Fruit fly (Drosophila melanogaster) whole organism, wandering third instar larva: Measurements from ENCODE around the gene CG10469.
A peak's percentile ranks its signal among the peaks of the same experiment; 100 is the strongest.

Experiments used
- Abd-B ChIP-seq: fragments of >200 bp; optimal IDR thresholded peaks from 2 replicates; lab custom pipeline; 2017; ENCODE audit warnings: missing biosample characterization, missing genetic modification characterization
- CG32264 ChIP-seq: fragments of 200-800 bp; sonication (Bioruptor generic); optimal IDR thresholded peaks from 2 replicates; lab custom pipeline; 2016; ENCODE audit warnings: missing biosample characterization, missing genetic modification characterization
- Dfd ChIP-seq: fragments of >200 bp; optimal IDR thresholded peaks from 2 replicates; lab custom pipeline; 2017; ENCODE audit warnings: missing biosample characterization, missing genetic modification characterization
- Dif ChIP-seq: fragments of 200-275, 200-300 bp; sonication (Bioruptor generic); optimal IDR thresholded peaks from 2 replicates; lab custom pipeline; 2018; ENCODE audit warnings: missing biosample characterization, missing genetic modification characterization; ENCODE audit not compliant: partially characterized antibody
- GATAd ChIP-seq: sonication (Bioruptor generic); optimal IDR thresholded peaks from 2 replicates; lab custom pipeline; 2016; ENCODE audit warnings: missing biosample characterization, missing genetic modification characterization
- HLH106 ChIP-seq: fragments of 200-800 bp; optimal IDR thresholded peaks from 3 replicates; lab custom pipeline; 2019; ENCODE audit warnings: missing biosample characterization, mild to moderate bottlenecking, missing genetic modification characterization, moderate library complexity
- Hnf4 ChIP-seq: fragments of 200-800 bp; sonication (Bioruptor generic); optimal IDR thresholded peaks from 2 replicates; lab custom pipeline; 2016; ENCODE audit warnings: missing biosample characterization, mild to moderate bottlenecking, missing genetic modification characterization
- Hr78 ChIP-seq: fragments of >200 bp; optimal IDR thresholded peaks from 2 replicates; lab custom pipeline; 2017; ENCODE audit warnings: missing biosample characterization, missing genetic modification characterization
- Hr83 ChIP-seq: fragments of 200-300 bp; sonication (Bioruptor generic); optimal IDR thresholded peaks from 2 replicates; lab custom pipeline; 2016; ENCODE audit warnings: missing biosample characterization, mild to moderate bottlenecking, missing genetic modification characterization, moderate library complexity; ENCODE audit not compliant: poor library complexity, severe bottlenecking
- Jra ChIP-seq: sonication (Bioruptor generic); optimal IDR thresholded peaks from 2 replicates; lab custom pipeline; 2016; ENCODE audit warnings: missing biosample characterization, missing genetic modification characterization
- Mio ChIP-seq: sonication (Bioruptor generic); optimal IDR thresholded peaks from 2 replicates; lab custom pipeline; 2016; ENCODE audit warnings: missing biosample characterization, missing genetic modification characterization
- Myc ChIP-seq: fragments of >200 bp; optimal IDR thresholded peaks from 2 replicates; lab custom pipeline; 2017
- N ChIP-seq: fragments of >200 bp; optimal IDR thresholded peaks from 2 replicates; lab custom pipeline; 2018; ENCODE audit warnings: missing biosample characterization, missing external identifiers, missing genetic modification characterization
- OdsH ChIP-seq: fragments of 200-800 bp; sonication (Bioruptor generic); optimal IDR thresholded peaks from 2 replicates; lab custom pipeline; 2016; ENCODE audit warnings: missing biosample characterization, mild to moderate bottlenecking, missing genetic modification characterization
- Rel ChIP-seq, 2 experiments: fragments of 200-800 bp; sonication (Bioruptor generic) in 1 of 2; optimal IDR thresholded peaks; 2 replicates in 1 of 2; 3 replicates in 1 of 2; lab custom pipeline; 2016 to 2019; ENCODE audit warnings: mild to moderate bottlenecking in 2 of 2, missing biosample characterization in 2 of 2, missing genetic modification characterization in 2 of 2, moderate library complexity in 1 of 2
- Sp1 ChIP-seq: fragments of 200-800 bp; sonication (Bioruptor generic); optimal IDR thresholded peaks from 3 replicates; lab custom pipeline; 2019; ENCODE audit warnings: missing biosample characterization, mild to moderate bottlenecking, missing genetic modification characterization, moderate library complexity
- Vsx2 ChIP-seq: fragments of 200-300, 225-300 bp; sonication (Bioruptor generic); optimal IDR thresholded peaks from 2 replicates; lab custom pipeline; 2018; ENCODE audit warnings: missing biosample characterization, missing genetic modification characterization; ENCODE audit not compliant: partially characterized antibody
- br ChIP-seq: fragments of 200-800 bp; sonication (Bioruptor generic); optimal IDR thresholded peaks from 2 replicates; lab custom pipeline; 2016; ENCODE audit warnings: missing biosample characterization, missing genetic modification characterization
- brk ChIP-seq: fragments of 200-800 bp; sonication (Bioruptor generic); optimal IDR thresholded peaks from 2 replicates; lab custom pipeline; 2016; ENCODE audit warnings: missing biosample characterization, mild to moderate bottlenecking, missing genetic modification characterization
- dl ChIP-seq, 2 experiments: fragments of 175-275, 200-275 bp in 1 of 2; fragments of 200-275 bp in 1 of 2; sonication (Bioruptor generic); optimal IDR thresholded peaks; lab custom pipeline; 2018; ENCODE audit warnings: mild to moderate bottlenecking in 2 of 2, missing biosample characterization in 2 of 2, missing genetic modification characterization in 2 of 2, moderate library complexity in 2 of 2; ENCODE audit not compliant: partially characterized antibody in 2 of 2, insufficient read depth in 1 of 2
- dmrt93B ChIP-seq: fragments of 200-800 bp; sonication (Bioruptor generic); optimal IDR thresholded peaks from 2 replicates; lab custom pipeline; 2018; ENCODE audit warnings: missing biosample characterization, mild to moderate bottlenecking, missing genetic modification characterization
- dsf ChIP-seq: sonication (Bioruptor generic); optimal IDR thresholded peaks from 2 replicates; lab custom pipeline; 2016; ENCODE audit warnings: missing biosample characterization, missing genetic modification characterization, borderline replicate concordance
- ey ChIP-seq: fragments of 200-800 bp; sonication (Bioruptor generic); optimal IDR thresholded peaks from 2 replicates; lab custom pipeline; 2016; ENCODE audit warnings: missing biosample characterization, missing genetic modification characterization
- foxo ChIP-seq, 2 experiments: fragments of 200-800 bp; sonication (Bioruptor generic); optimal IDR thresholded peaks; 2 replicates in 1 of 2; 3 replicates in 1 of 2; lab custom pipeline; 2016 to 2017; ENCODE audit warnings: missing biosample characterization in 2 of 2, missing genetic modification characterization in 2 of 2
- fru ChIP-seq: fragments of 200-800 bp; sonication (Bioruptor generic); optimal IDR thresholded peaks from 3 replicates; lab custom pipeline; 2016; ENCODE audit warnings: missing biosample characterization, mild to moderate bottlenecking, missing genetic modification characterization
- h ChIP-seq: fragments of 200-800 bp; sonication (Bioruptor generic); optimal IDR thresholded peaks from 3 replicates; lab custom pipeline; 2016; ENCODE audit warnings: missing biosample characterization, mild to moderate bottlenecking, missing genetic modification characterization
- jim ChIP-seq: fragments of 175-275, 200-325 bp; sonication (Bioruptor generic); optimal IDR thresholded peaks from 2 replicates; lab custom pipeline; 2016; ENCODE audit warnings: missing biosample characterization, mild to moderate bottlenecking, missing genetic modification characterization
- lola ChIP-seq: fragments of >200 bp; optimal IDR thresholded peaks from 2 replicates; lab custom pipeline; 2017; ENCODE audit warnings: missing biosample characterization, missing genetic modification characterization
- pan ChIP-seq: fragments of >200 bp; optimal IDR thresholded peaks from 2 replicates; lab custom pipeline; 2017
- psq ChIP-seq: fragments of 200-800 bp; sonication (Bioruptor generic); optimal IDR thresholded peaks from 3 replicates; lab custom pipeline; 2017; ENCODE audit warnings: missing biosample characterization, mild to moderate bottlenecking, missing genetic modification characterization, moderate library complexity
- rgr ChIP-seq: fragments of 200-800 bp; sonication (Bioruptor generic); optimal IDR thresholded peaks from 3 replicates; lab custom pipeline; 2016; ENCODE audit warnings: missing biosample characterization, mild to moderate bottlenecking, missing genetic modification characterization
- sage ChIP-seq: fragments of 200-800 bp; sonication (Bioruptor generic); optimal IDR thresholded peaks from 2 replicates; lab custom pipeline; 2016; ENCODE audit warnings: missing biosample characterization, mild to moderate bottlenecking, missing genetic modification characterization
- sv ChIP-seq: fragments of 200-800 bp; sonication (Bioruptor generic); optimal IDR thresholded peaks from 3 replicates; lab custom pipeline; 2016; ENCODE audit warnings: missing biosample characterization, missing genetic modification characterization
- tai ChIP-seq: sonication (Bioruptor generic); optimal IDR thresholded peaks from 2 replicates; lab custom pipeline; 2016; ENCODE audit warnings: missing biosample characterization, missing genetic modification characterization
- usp ChIP-seq: fragments of >200 bp; optimal IDR thresholded peaks from 2 replicates; lab custom pipeline; 2017; ENCODE audit warnings: missing biosample characterization, missing genetic modification characterization
- woc ChIP-seq: sonication (Bioruptor generic); optimal IDR thresholded peaks from 2 replicates; lab custom pipeline; 2016; ENCODE audit warnings: missing biosample characterization, mild to moderate bottlenecking, missing genetic modification characterization

Gene CG10469

dm6 chr3L:6094697-6095096 is 1.6 kb upstream of the CG10469 start, which contains the start of the genes CG10467 and loj (continued):
- TF ChIP-seq woc (GFP tag; lab: Kevin White, UChicago) (peak; percentile 63), pan (lab: Kevin White, UChicago) (no peak), fru (peak; percentile 81)

dm6 chr3L:6085988-6086387 is 7.1 kb downstream of the CG10469 start:
- no peak for TF ChIP-seq usp (GFP tag; lab: Kevin White, UChicago)
- TF ChIP-seq ey (GFP tag; lab: Kevin White, UChicago) = no peak
- TF ChIP-seq tai (GFP tag; lab: Kevin White, UChicago) = no peak
- TF ChIP-seq dmrt93B (GFP tag; lab: Kevin White, UChicago) = no peak
- TF ChIP-seq foxo (GFP tag; optimal IDR thresholded peaks at IDR 0.05; lab: Kevin White, UChicago) = peak in 1 of 2 experiments; percentile 0
- TF ChIP-seq, all 38 proteins: peak for 1

dm6 chr3L:6085157-6085556 is 8.0 kb downstream of the CG10469 start:
- TF ChIP-seq Hr78 (GFP tag; lab: Kevin White, UChicago) (no peak), N (GFP tag; lab: Kevin White, UChicago) (no peak), brk (GFP tag; lab: Kevin White, UChicago) (no peak), foxo (GFP tag; optimal IDR thresholded peaks at IDR 0.05; lab: Kevin White, UChicago) (peak in 1 of 2 experiments; percentile 24), dmrt93B (GFP tag; lab: Kevin White, UChicago) (no peak), h (GFP tag; lab: Kevin White, UChicago) (peak; percentile 21), usp (GFP tag; lab: Kevin White, UChicago) (no peak), CG32264 (GFP tag; lab: Kevin White, UChicago) (no peak), dl (GFP tag; optimal IDR thresholded peaks at IDR 0.05; lab: Kevin White, UChicago; ENCODE audit: insufficient read depth in 1 of 2, partially characterized antibody in 2 of 2) (no peak), psq (GFP tag; lab: Kevin White, UChicago) (peak; percentile 42), Dfd (GFP tag; lab: Kevin White, UChicago) (no peak), tai (GFP tag; lab: Kevin White, UChicago) (no peak), Mio (no peak), Jra (GFP tag; lab: Kevin White, UChicago) (no peak), Myc (lab: Kevin White, UChicago) (no peak), Vsx2 (GFP tag; lab: Kevin White, UChicago) (no peak), sv (GFP tag; lab: Kevin White, UChicago) (no peak), br (no peak), GATAd (GFP tag; lab: Kevin White, UChicago) (no peak), HLH106 (peak; percentile 30), Rel (GFP tag; optimal IDR thresholded peaks at IDR 0.05; lab: Kevin White, UChicago) (no peak), Rel (tag; optimal IDR thresholded peaks at IDR 0.05; lab: Kevin White, UChicago) (no peak), Hnf4 (GFP tag; lab: Kevin White, UChicago) (no peak), Dif (GFP tag; lab: Kevin White, UChicago) (no peak), jim (GFP tag; lab: Kevin White, UChicago) (no peak), Hr83 (no peak), dsf (GFP tag; lab: Kevin White, UChicago) (no peak), rgr (GFP tag; lab: Kevin White, UChicago) (peak; percentile 30), fru (no peak), pan (lab: Kevin White, UChicago) (no peak), sage (GFP tag; lab: Kevin White, UChicago) (no peak), Sp1 (GFP tag; lab: Kevin White, UChicago) (peak; percentile 32), Abd-B (GFP tag; lab: Kevin White, UChicago) (no peak), OdsH (GFP tag; lab: Kevin White, UChicago) (peak; percentile 23), ey (GFP tag; lab: Kevin White, UChicago) (no peak), lola (GFP tag; lab: Kevin White, UChicago) (no peak), woc (GFP tag; lab: Kevin White, UChicago) (no peak)
